Fruit fly (Drosophila melanogaster) ovary, adult (tissue): ENCODE data around the gene CG4629.

ENCODE experiments used
- CG17801 ChIP-seq: fragments of 200-800 bp; optimal IDR thresholded peaks from 2 replicates; lab custom pipeline; 2019; ENCODE audit warnings: missing biosample characterization, mild to moderate bottlenecking, missing genetic modification characterization, moderate library complexity; ENCODE audit not compliant: partially characterized antibody

The CG4629 gene

dm6 chr2L:1094724-1095123 is 7.6 kb downstream of the CG4629 start:
- no peak for TF ChIP-seq CG17801

dm6 chr2L:1091675-1092074 is 10.6 kb downstream of the CG4629 start:
- TF ChIP-seq CG17801 = peak; percentile 37

- no peak for TF ChIP-seq CG17801
These were observed 15.9 kb downstream of the CG4629 start for dm6 chr2L:1086312-1086906.

- TF ChIP-seq CG17801 = no peak
These were observed 19.6 kb downstream of the CG4629 start for dm6 chr2L:1082668-1083067.

dm6 chr2L:1080802-1081464 is 21.4 kb downstream of the CG4629 start, which contains the start of gene Atg4a:
TSS of gene Atg4a (plus strand) at chr2L:1080911.
- TF ChIP-seq CG17801 = peak; percentile 73

- peak; percentile 17 for TF ChIP-seq CG17801
These were observed 24.8 kb downstream of the CG4629 start, which contains the start of the genes S and ast for dm6 chr2L:1077469-1077993. TSS of gene S (minus strand) at chr2L:1077815. TSS of gene ast (plus strand) at chr2L:1077948.

- TF ChIP-seq CG17801 = no peak
These were observed 25.3 kb downstream of the CG4629 start for dm6 chr2L:1077053-1077452.

- TF ChIP-seq CG17801 = peak; percentile 0
These were observed 26.6 kb downstream of the CG4629 start for dm6 chr2L:1075753-1076152.

- TF ChIP-seq CG17801 = no peak
These were observed 28.0 kb downstream of the CG4629 start for dm6 chr2L:1074180-1074864.

- TF ChIP-seq CG17801 = peak; percentile 48
These were observed 28.8 kb downstream of the CG4629 start for dm6 chr2L:1073530-1073929.

- TF ChIP-seq CG17801 = no peak
These were observed 30.1 kb downstream of the CG4629 start for dm6 chr2L:1072184-1072583.

dm6 chr2L:1070941-1071340 is 31.4 kb downstream of the CG4629 start:
- TF ChIP-seq CG17801 = no peak

- peak; percentile 24 for TF ChIP-seq CG17801
These were observed 32.0 kb downstream of the CG4629 start for dm6 chr2L:1070332-1070731.

dm6 chr2L:1069475-1069874 is 32.8 kb downstream of the CG4629 start:
- peak; percentile 1 for TF ChIP-seq CG17801

dm6 chr2L:1068517-1069107 is 33.7 kb downstream of the CG4629 start:
- TF ChIP-seq CG17801 = no peak

- TF ChIP-seq CG17801 = no peak
These were observed 34.3 kb downstream of the CG4629 start for dm6 chr2L:1068004-1068403.

dm6 chr2L:1066330-1066729 is 36.0 kb downstream of the CG4629 start:
- TF ChIP-seq CG17801 = no peak
